Fruit fly (Drosophila melanogaster) whole organism, embryonic: ENCODE measurements around the gene Doc2.

ENCODE experiments used
- Atf-2 ChIP-seq: fragments of 200-800 bp; sonication (Bioruptor generic); optimal IDR thresholded peaks from 2 replicates; lab custom pipeline; 2016; ENCODE audit warnings: missing biosample characterization, missing genetic modification characterization
- CG11085 ChIP-seq: fragments of 200-800 bp; sonication (Bioruptor generic); IDR thresholded peaks from 2 replicates; pipeline ENCODE4 v1.3.6; 2022; ENCODE audit warnings: missing biosample characterization, missing genetic modification characterization
- CG12104 ChIP-seq: fragments of 200-800 bp; sonication (Bioruptor generic); optimal IDR thresholded peaks from 3 replicates; lab custom pipeline; 2016; ENCODE audit warnings: missing biosample characterization, missing genetic modification characterization
- CG9437 ChIP-seq: fragments of 200-800 bp; sonication (Bioruptor generic); optimal IDR thresholded peaks from 2 replicates; lab custom pipeline; 2018; ENCODE audit warnings: missing biosample characterization, mild to moderate bottlenecking, missing genetic modification characterization
- abd-A ChIP-seq: fragments of 200-800 bp; sonication (Bioruptor generic); optimal IDR thresholded peaks from 3 replicates; lab custom pipeline; 2019; ENCODE audit warnings: missing biosample characterization, mild to moderate bottlenecking, missing genetic modification characterization, moderate library complexity
- ttk ChIP-seq: fragments of 200-800 bp; sonication (Bioruptor generic); IDR thresholded peaks from 2 replicates; pipeline ENCODE4 v2.1.2; 2022; ENCODE audit warnings: missing biosample characterization, missing genetic modification characterization

- TF ChIP-seq CG12104 (GFP tag; lab: Kevin White, UChicago): no peak
- TF ChIP-seq CG9437: no peak
- no peak for TF ChIP-seq Atf-2 (GFP tag; lab: Kevin White, UChicago)
- TF ChIP-seq abd-A (tag; lab: Kevin White, UChicago): no peak
- TF ChIP-seq CG11085: no peak
- no peak for TF ChIP-seq ttk (GFP tag; lab: Robert Waterston, UW)
Measured at dm6 chr3L:9054239-9054638, 35.2 kb upstream of the Doc2 start.
